Fruit fly (Drosophila melanogaster): ENCODE results near the gene PrBP.

PrBP gene

dm6 chr2L:8709078-8709399 lies 23.3 kb upstream of the PrBP start (continued):
- TF ChIP-seq tll (GFP tag; optimal IDR thresholded peaks at IDR 0.05) (no peak), CTCF (GFP tag; optimal IDR thresholded peaks at IDR 0.05) (no peak), nom (GFP tag; optimal IDR thresholded peaks at IDR 0.05) (peak; percentile 38), pnt (GFP tag; optimal IDR thresholded peaks at IDR 0.05) (no peak), Awh (GFP tag; IDR thresholded peaks at IDR 0.05) (no peak), CG9797 (GFP tag; optimal IDR thresholded peaks at IDR 0.05) (no peak), CG6683 (GFP tag; optimal IDR thresholded peaks at IDR 0.05) (no peak), Fer3 (tag; optimal IDR thresholded peaks at IDR 0.05) (no peak), CG18619 (GFP tag; optimal IDR thresholded peaks at IDR 0.05) (no peak), CG17361 (GFP tag; IDR thresholded peaks at IDR 0.05) (no peak), Pdp1 (GFP tag; optimal IDR thresholded peaks at IDR 0.05) (peak in 1 of 2 experiments; percentile 87), bbx (GFP tag; IDR thresholded peaks at IDR 0.05; ENCODE audit: partially characterized antibody) (no peak), CG10543 (GFP tag; optimal IDR thresholded peaks at IDR 0.05) (peak; percentile 38), MBD-R2 (GFP tag; IDR thresholded peaks at IDR 0.05) (no peak), fd102C (GFP tag; optimal IDR thresholded peaks at IDR 0.05) (no peak), Optix (GFP tag; IDR thresholded peaks at IDR 0.05) (no peak)

- TF ChIP-seq Atf-2 (GFP tag; optimal IDR thresholded peaks at IDR 0.05) = no peak
- TF ChIP-seq chinmo (GFP tag; IDR thresholded peaks at IDR 0.05; ENCODE audit: partially characterized antibody) = peak; percentile 60; the same call in 1 of the 4 replicates
- TF ChIP-seq B-H2 (GFP tag; optimal IDR thresholded peaks at IDR 0.05) = peak; percentile 21
- TF ChIP-seq z (GFP tag; IDR thresholded peaks at IDR 0.05) = peak; percentile 54; the same call in 2 of the 3 replicates
- no peak for TF ChIP-seq gsb-n (tag; optimal IDR thresholded peaks at IDR 0.05)
- TF ChIP-seq sug (tag; optimal IDR thresholded peaks at IDR 0.05) = no peak
- TF ChIP-seq tna (GFP tag; IDR thresholded peaks at IDR 0.05; ENCODE audit: partially characterized antibody) = 0 out of 2 replicates have a peak, but pooled peaks have one; percentile 22
- no peak for TF ChIP-seq yki (optimal IDR thresholded peaks at IDR 0.05)
- 0 out of 2 replicates have a peak, but pooled peaks have one; percentile 23 for TF ChIP-seq CG4360 (GFP tag; IDR thresholded peaks at IDR 0.05)
- peak; percentile 21 for TF ChIP-seq kah (GFP tag; optimal IDR thresholded peaks at IDR 0.05)
- peak; percentile 64 for TF ChIP-seq sens (GFP tag)
- no peak for TF ChIP-seq hkb (optimal IDR thresholded peaks at IDR 0.05)
- TF ChIP-seq hkb (GFP tag; IDR thresholded peaks at IDR 0.05) = 0 out of 2 replicates have a peak, but pooled peaks have one; percentile 21
- TF ChIP-seq Jarid2 (GFP tag; optimal IDR thresholded peaks at IDR 0.05) = peak; percentile 9
- TF ChIP-seq eve (GFP tag; optimal IDR thresholded peaks at IDR 0.05) = peak in 1 of 2 experiments; percentile 70
- peak; percentile 21 for TF ChIP-seq lbe (GFP tag; optimal IDR thresholded peaks at IDR 0.05)
- TF ChIP-seq CG8281 (tag; optimal IDR thresholded peaks at IDR 0.05) = peak; percentile 84
- TF ChIP-seq Blimp-1 (GFP tag; optimal IDR thresholded peaks at IDR 0.05) = peak; percentile 9
These were observed 22.8 kb upstream of the PrBP start for dm6 chr2L:8708399-8709077.

- TF ChIP-seq CG12769 (tag; optimal IDR thresholded peaks at IDR 0.05) (no peak), slbo (GFP tag; IDR thresholded peaks at IDR 0.05) (0 out of 2 replicates have a peak, but pooled peaks have one; percentile 5), Med (GFP tag) (peak; percentile 49), sens (GFP tag) (peak; percentile 27), Pdp1 (GFP tag; optimal IDR thresholded peaks at IDR 0.05) (peak in 1 of 2 experiments; percentile 84), croc (GFP tag; conservative IDR thresholded peaks at IDR 0.05) (no peak), exex (tag; optimal IDR thresholded peaks at IDR 0.05) (no peak), lab (GFP tag; optimal IDR thresholded peaks at IDR 0.05) (no peak), otp (GFP tag; IDR thresholded peaks at IDR 0.05) (no peak), ftz-f1 (GFP tag; optimal IDR thresholded peaks at IDR 0.05) (peak; percentile 38)
These were observed 21.8 kb upstream of the PrBP start for dm6 chr2L:8707522-8707921.

Data from whole organism, embryonic.